Worm (Caenorhabditis elegans) whole organism, L3 larva: ENCODE measurements around the gene F57E7.2.

ENCODE experiments used
- ZK546.5 ChIP-seq: sonication (generic microtip); optimal IDR thresholded peaks from 2 replicates; lab custom pipeline; 2017; ENCODE audit warnings: missing biosample characterization, missing genetic modification characterization
- aly-2 ChIP-seq: fragments of 150-350 bp; optimal IDR thresholded peaks from 2 replicates; lab custom pipeline; 2014; ENCODE audit warnings: missing biosample characterization, missing genetic modification characterization
- ceh-16 ChIP-seq: sonication (generic microtip); optimal IDR thresholded peaks from 2 replicates; lab custom pipeline; 2017; ENCODE audit warnings: missing biosample characterization, missing genetic modification characterization
- ceh-28 ChIP-seq: fragments of 150-350 bp; optimal IDR thresholded peaks from 2 replicates; lab custom pipeline; 2014; ENCODE audit warnings: missing biosample characterization, missing genetic modification reagents, missing genetic modification characterization
- daf-12 ChIP-seq: fragments of 150-350 bp; optimal IDR thresholded peaks from 2 replicates; lab custom pipeline; 2014; ENCODE audit warnings: missing biosample characterization, missing genetic modification reagents, missing genetic modification characterization
- elt-1 ChIP-seq: fragments of 150-350 bp; optimal IDR thresholded peaks from 2 replicates; lab custom pipeline; 2014; ENCODE audit warnings: missing biosample characterization, missing genetic modification characterization
- elt-3 ChIP-seq, 3 experiments: fragments of 150-350 bp in 1 of 3; sonication (generic microtip) in 2 of 3; optimal IDR thresholded peaks; 2 replicates in 2 of 3; 4 replicates in 1 of 3; lab custom pipeline; 2014 to 2017; ENCODE audit warnings: missing biosample characterization in 3 of 3, missing genetic modification characterization in 3 of 3
- mdl-1 ChIP-seq: fragments of 150-350 bp; optimal IDR thresholded peaks from 2 replicates; lab custom pipeline; 2014; ENCODE audit warnings: missing biosample characterization, missing genetic modification characterization
- nhr-237 ChIP-seq: fragments of 150-350 bp; optimal IDR thresholded peaks from 2 replicates; lab custom pipeline; 2014; ENCODE audit warnings: missing biosample characterization, missing genetic modification characterization
- nhr-43 ChIP-seq: sonication (generic microtip); optimal IDR thresholded peaks from 2 replicates; lab custom pipeline; 2016; ENCODE audit warnings: mild to moderate bottlenecking, missing genetic modification characterization, missing compliant biosample characterization; ENCODE audit not compliant: poor library complexity, severe bottlenecking
- nhr-76 ChIP-seq: fragments of 150-350 bp; sonication (generic microtip); optimal IDR thresholded peaks from 5 replicates; lab custom pipeline; 2014; ENCODE audit warnings: missing biosample characterization, missing genetic modification characterization
- sea-2 ChIP-seq: fragments of 150-350 bp; sonication (generic microtip); optimal IDR thresholded peaks from 4 replicates; lab custom pipeline; 2014; ENCODE audit warnings: missing biosample characterization, missing genetic modification reagents, missing genetic modification characterization
- unc-39 ChIP-seq: sonication (generic microtip); optimal IDR thresholded peaks from 4 replicates; lab custom pipeline; 2017; ENCODE audit warnings: missing biosample characterization, missing genetic modification characterization
- unc-62 ChIP-seq: fragments of 150-350 bp; sonication (generic microtip); optimal IDR thresholded peaks from 4 replicates; lab custom pipeline; 2014; ENCODE audit warnings: missing biosample characterization, missing genetic modification reagents, missing genetic modification characterization

DNA sequence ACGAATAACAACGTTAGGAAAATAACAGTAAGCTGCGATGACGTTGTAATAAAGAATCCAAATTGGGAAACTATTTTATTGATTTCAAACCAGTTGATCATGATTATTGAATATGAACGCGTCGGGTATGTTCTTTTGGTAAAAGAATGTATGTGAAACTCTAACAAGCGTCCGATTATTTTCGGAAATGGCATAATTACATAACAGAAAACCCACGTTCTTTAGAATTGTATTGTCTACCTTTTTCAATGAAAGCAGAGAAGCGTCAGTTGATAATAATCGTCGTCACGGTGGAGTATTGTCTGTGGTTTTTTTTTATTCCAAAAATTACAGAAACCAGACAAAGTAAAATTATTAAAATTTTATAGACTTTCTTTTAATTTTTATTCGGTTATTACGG, 27.9 kb downstream of the F57E7.2 start, which contains the start of gene str-14:
- TF ChIP-seq unc-62 (GFP tag; lab: Kevin White, UChicago): no peak
- TF ChIP-seq ceh-28 (tag; lab: Kevin White, UChicago): no peak
- TF ChIP-seq elt-1 (tag; lab: Kevin White, UChicago): no peak
- no peak for TF ChIP-seq ceh-16 (tag; lab: Kevin White, UChicago)
- TF ChIP-seq elt-3 (tag; optimal IDR thresholded peaks at IDR 0.05; lab: Kevin White, UChicago): no peak
- TF ChIP-seq nhr-237 (tag; lab: Kevin White, UChicago): no peak
- no peak for TF ChIP-seq daf-12 (tag; lab: Kevin White, UChicago)
- no peak for TF ChIP-seq sea-2 (GFP tag; lab: Kevin White, UChicago)
- TF ChIP-seq aly-2 (tag; lab: Kevin White, UChicago): no peak
- no peak for TF ChIP-seq unc-39 (tag; lab: Kevin White, UChicago)
- no peak for TF ChIP-seq mdl-1 (tag; lab: Kevin White, UChicago)
- no peak for TF ChIP-seq nhr-76 (tag; lab: Kevin White, UChicago)
- TF ChIP-seq ZK546.5 (tag; lab: Kevin White, UChicago): no peak
- no peak for TF ChIP-seq nhr-43
